Worm (Caenorhabditis elegans) whole organism, midembryonic: ENCODE measurements around the gene R10H10.3.

Experiments
- flt-1 ChIP-seq: fragments of 200-800 bp; sonication (Bioruptor generic); IDR thresholded peaks from 2 replicates; pipeline ENCODE4 v1.3.6; 2022; ENCODE audit warnings: missing genetic modification characterization, missing compliant biosample characterization
- klf-2 ChIP-seq: fragments of 200-800 bp; sonication (Bioruptor generic); conservative IDR thresholded peaks from 2 replicates; pipeline ENCODE4 v1.3.6; 2022; ENCODE audit warnings: missing genetic modification reagents, missing genetic modification characterization, missing compliant biosample characterization
- med-1 ChIP-seq: sonication (generic microtip); optimal IDR thresholded peaks from 2 replicates; lab custom pipeline; 2017; ENCODE audit warnings: missing genetic modification characterization, mild to moderate bottlenecking, missing compliant biosample characterization, antibody characterized with exemption, missing genetic modification reagents; ENCODE audit not compliant: insufficient read depth
- ref-1 ChIP-seq: fragments of 200-800 bp; sonication (Bioruptor generic); conservative IDR thresholded peaks from 2 replicates; pipeline ENCODE4 v1.3.6; 2022; ENCODE audit warnings: missing genetic modification reagents, missing genetic modification characterization, missing compliant biosample characterization
- tab-1 ChIP-seq: fragments of 200-800 bp; sonication (Bioruptor generic); IDR thresholded peaks from 2 replicates; pipeline ENCODE4 v1.3.6; 2022; ENCODE audit warnings: missing genetic modification characterization, missing compliant biosample characterization
- ztf-23 ChIP-seq: fragments of 200-800 bp; sonication (Bioruptor generic); IDR thresholded peaks from 2 replicates; pipeline ENCODE4 v1.3.6; 2022; ENCODE audit warnings: missing genetic modification reagents, missing genetic modification characterization, missing compliant biosample characterization

DNA sequence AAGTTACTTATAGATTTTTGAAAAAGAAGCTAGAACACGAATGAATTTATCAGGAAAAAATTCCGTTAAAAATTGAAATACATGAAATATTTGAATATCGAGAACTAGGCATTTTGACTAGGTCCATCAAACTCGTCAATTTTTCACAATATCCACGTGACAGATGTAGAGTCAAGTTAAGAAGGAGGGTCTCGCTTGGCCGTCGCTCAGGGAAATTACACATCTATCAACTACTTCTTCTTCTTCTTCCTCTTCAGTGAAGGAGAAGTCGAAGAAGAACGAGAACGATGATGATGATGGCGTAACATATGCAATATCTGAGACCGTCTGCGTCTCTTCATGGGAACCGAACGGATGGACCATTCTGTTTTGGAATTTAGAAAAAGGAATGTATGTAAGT lies 31.6 kb downstream of the R10H10.3 start:
- no peak for TF ChIP-seq ztf-23 (GFP tag; lab: Robert Waterston, UW)
- TF ChIP-seq flt-1 (GFP tag; lab: Robert Waterston, UW) = no peak
- no peak for TF ChIP-seq ref-1
- TF ChIP-seq tab-1 (GFP tag; lab: Robert Waterston, UW) = no peak
- no peak for TF ChIP-seq klf-2 (GFP tag; lab: Robert Waterston, UW)
- no peak for TF ChIP-seq med-1 (GFP tag; lab: Kevin White, UChicago)
